Fruit fly (Drosophila melanogaster) whole organism, embryonic: ENCODE data around the gene CG7512.

Experiments
- Awh ChIP-seq: fragments of 200-800 bp; sonication (Bioruptor generic); IDR thresholded peaks from 2 replicates; pipeline ENCODE4, ENCODE4 v1.3.6; 2022; ENCODE audit warnings: missing biosample characterization, missing genetic modification characterization
- CG10431 ChIP-seq: fragments of 200-800 bp; sonication (Bioruptor generic); optimal IDR thresholded peaks from 3 replicates; lab custom pipeline; 2018; ENCODE audit warnings: missing biosample characterization, mild to moderate bottlenecking, missing genetic modification characterization
- CG13287 ChIP-seq: fragments of 200-800 bp; sonication (Bioruptor generic); IDR thresholded peaks from 2 replicates; pipeline ENCODE4 v1.3.6; 2022; ENCODE audit warnings: missing biosample characterization, missing genetic modification characterization; ENCODE audit not compliant: partially characterized antibody
- CG15073 ChIP-seq: fragments of 200-800 bp; sonication (Bioruptor generic); optimal IDR thresholded peaks from 2 replicates; lab custom pipeline; 2016; ENCODE audit warnings: missing biosample characterization, missing genetic modification characterization
- CG15514 ChIP-seq: fragments of 200-800 bp; sonication (Bioruptor generic); optimal IDR thresholded peaks from 3 replicates; lab custom pipeline; 2017; ENCODE audit warnings: missing biosample characterization, missing genetic modification characterization, mild to moderate bottlenecking, moderate library complexity, missing genetic modification reagents
- CG17568 ChIP-seq: fragments of 200-800 bp; sonication (Bioruptor generic); optimal IDR thresholded peaks from 2 replicates; lab custom pipeline; 2018; ENCODE audit warnings: missing biosample characterization, mild to moderate bottlenecking, missing genetic modification characterization, moderate library complexity
- CG17829 ChIP-seq: fragments of 200-800 bp; optimal IDR thresholded peaks from 2 replicates; lab custom pipeline; 2019; ENCODE audit warnings: missing biosample characterization, mild to moderate bottlenecking, missing genetic modification characterization, moderate library complexity
- CG18011 ChIP-seq: fragments of 200-800 bp; sonication (Bioruptor generic); optimal IDR thresholded peaks from 2 replicates; lab custom pipeline; 2017; ENCODE audit warnings: missing biosample characterization, missing genetic modification characterization, mild to moderate bottlenecking, moderate library complexity, missing genotype
- CG4730 ChIP-seq: fragments of 200-800 bp; sonication (Bioruptor generic); IDR thresholded peaks from 2 replicates; pipeline ENCODE4 v1.3.6; 2022; ENCODE audit warnings: missing biosample characterization, missing genetic modification characterization
- CG6175 ChIP-seq: fragments of 200-800 bp; sonication (Bioruptor generic); IDR thresholded peaks from 3 replicates; pipeline ENCODE4 v1.3.6; 2022; ENCODE audit warnings: missing biosample characterization, missing genetic modification characterization
- CG6683 ChIP-seq: fragments of 200-800 bp; sonication (Bioruptor generic); optimal IDR thresholded peaks from 2 replicates; lab custom pipeline; 2017; ENCODE audit warnings: missing biosample characterization, mild to moderate bottlenecking, missing genetic modification characterization, missing genetic modification reagents
- CG7372 ChIP-seq: fragments of 200-800 bp; sonication (Bioruptor generic); IDR thresholded peaks from 2 replicates; pipeline ENCODE4 v1.3.6; 2022; ENCODE audit warnings: missing biosample characterization, missing genetic modification characterization
- CG7556 ChIP-seq: fragments of 200-800 bp; sonication (Bioruptor generic); optimal IDR thresholded peaks from 2 replicates; lab custom pipeline; 2017; ENCODE audit warnings: missing biosample characterization, mild to moderate bottlenecking, missing genetic modification characterization
- CG7745 ChIP-seq: fragments of 200-800 bp; sonication (Bioruptor generic); optimal IDR thresholded peaks from 2 replicates; lab custom pipeline; 2018; ENCODE audit warnings: missing biosample characterization, mild to moderate bottlenecking, missing genetic modification characterization, moderate library complexity
- CG8290 ChIP-seq, 3 experiments: fragments of 200-800 bp; sonication (Bioruptor generic); optimal IDR thresholded peaks; 2 replicates each; lab custom pipeline; 2016 to 2019; ENCODE audit warnings: missing biosample characterization in 3 of 3, missing genetic modification characterization in 3 of 3, mild to moderate bottlenecking in 2 of 3, moderate library complexity in 1 of 3
- Eip74EF ChIP-seq, 2 experiments: fragments of 200-800 bp in 1 of 2; fragments of >200 bp in 1 of 2; sonication (Bioruptor generic) in 1 of 2; optimal IDR thresholded peaks; 2 replicates each; lab custom pipeline; 2017 to 2019; ENCODE audit warnings: missing biosample characterization in 2 of 2, missing genetic modification characterization in 2 of 2, mild to moderate bottlenecking in 1 of 2, moderate library complexity in 1 of 2
- HHEX ChIP-seq: fragments of 200-800 bp; sonication (Bioruptor generic); optimal IDR thresholded peaks from 3 replicates; lab custom pipeline; 2017; ENCODE audit warnings: missing biosample characterization, mild to moderate bottlenecking, missing genetic modification characterization, missing genetic modification reagents
- Max ChIP-seq: fragments of 200-800 bp; sonication (Bioruptor generic); optimal IDR thresholded peaks from 2 replicates; lab custom pipeline; 2016; ENCODE audit warnings: missing biosample characterization, mild to moderate bottlenecking, missing genetic modification characterization
- Med ChIP-seq: fragments of 200-800 bp; sonication (Bioruptor generic); peaks from one replicate; lab custom pipeline; 2016; ENCODE audit warnings: missing biosample characterization, missing genetic modification characterization, mild to moderate bottlenecking, inconsistent platforms, moderate library complexity
- Pdp1 ChIP-seq, 2 experiments: fragments of 200-800 bp; sonication (Bioruptor generic); optimal IDR thresholded peaks; 3 replicates each; lab custom pipeline; 2016; ENCODE audit warnings: missing biosample characterization in 2 of 2, missing genetic modification characterization in 2 of 2, mild to moderate bottlenecking in 1 of 2, moderate library complexity in 1 of 2
- Sox100B ChIP-seq: fragments of 200-800 bp; sonication (Bioruptor generic); optimal IDR thresholded peaks from 3 replicates; lab custom pipeline; 2018; ENCODE audit warnings: missing biosample characterization, mild to moderate bottlenecking, missing genetic modification characterization
- Vsx1 ChIP-seq: fragments of 200-800 bp; sonication (Bioruptor generic); optimal IDR thresholded peaks from 2 replicates; lab custom pipeline; 2017; ENCODE audit warnings: missing biosample characterization, mild to moderate bottlenecking, missing genetic modification characterization, missing genetic modification reagents
- Xbp1 ChIP-seq: fragments of 200-800 bp; sonication (Bioruptor generic); optimal IDR thresholded peaks from 3 replicates; lab custom pipeline; 2016; ENCODE audit warnings: missing biosample characterization, mild to moderate bottlenecking, missing genetic modification characterization
- YL-1 ChIP-seq: fragments of 200-800 bp; sonication (Bioruptor generic); optimal IDR thresholded peaks from 3 replicates; lab custom pipeline; 2017; ENCODE audit warnings: missing biosample characterization, mild to moderate bottlenecking, missing genetic modification characterization
- abd-A ChIP-seq: fragments of 200-800 bp; sonication (Bioruptor generic); optimal IDR thresholded peaks from 3 replicates; lab custom pipeline; 2019; ENCODE audit warnings: missing biosample characterization, mild to moderate bottlenecking, missing genetic modification characterization, moderate library complexity
- ara ChIP-seq: fragments of 200-800 bp; sonication (Bioruptor generic); IDR thresholded peaks from 2 replicates; pipeline ENCODE4 v1.3.6; 2022; ENCODE audit warnings: missing biosample characterization, missing genetic modification characterization
- chinmo ChIP-seq: fragments of 200-800 bp; sonication (Bioruptor generic); IDR thresholded peaks from 4 replicates; pipeline ENCODE4 v1.3.6; 2022; ENCODE audit warnings: missing biosample characterization, missing genetic modification characterization; ENCODE audit not compliant: partially characterized antibody
- emc ChIP-seq: fragments of 200-800 bp; sonication (Bioruptor generic); optimal IDR thresholded peaks from 2 replicates; lab custom pipeline; 2016; ENCODE audit warnings: missing biosample characterization, missing genetic modification characterization
- gem ChIP-seq: fragments of 200-800 bp; sonication (Bioruptor generic); optimal IDR thresholded peaks from 2 replicates; lab custom pipeline; 2019; ENCODE audit warnings: missing biosample characterization, mild to moderate bottlenecking, missing genetic modification characterization, moderate library complexity
- gfzf ChIP-seq: fragments of 200-800 bp; sonication (Bioruptor generic); optimal IDR thresholded peaks from 2 replicates; lab custom pipeline; 2016; ENCODE audit warnings: missing biosample characterization, mild to moderate bottlenecking, missing genetic modification characterization, moderate library complexity
- her ChIP-seq: fragments of 200-800 bp; sonication (Bioruptor generic); optimal IDR thresholded peaks from 2 replicates; lab custom pipeline; 2016; ENCODE audit warnings: missing biosample characterization, missing genetic modification characterization
- kay ChIP-seq: fragments of 200-800 bp; sonication (Bioruptor generic); optimal IDR thresholded peaks from 2 replicates; lab custom pipeline; 2016; ENCODE audit warnings: missing biosample characterization, missing genetic modification characterization
- kni ChIP-seq: fragments of 200-800 bp; sonication (Bioruptor generic); optimal IDR thresholded peaks from 3 replicates; lab custom pipeline; 2017; ENCODE audit warnings: mild to moderate bottlenecking, missing biosample characterization, missing genetic modification reagents, missing genetic modification characterization
- nerfin-2 ChIP-seq: fragments of 200-800 bp; sonication (Bioruptor generic); IDR thresholded peaks from 2 replicates; pipeline ENCODE4 v1.3.6; 2022; ENCODE audit warnings: missing biosample characterization, missing genetic modification characterization; ENCODE audit not compliant: partially characterized antibody
- nom ChIP-seq: fragments of 200-800 bp; sonication (Bioruptor generic); optimal IDR thresholded peaks from 2 replicates; lab custom pipeline; 2017; ENCODE audit warnings: missing biosample characterization, missing genetic modification characterization, mild to moderate bottlenecking, moderate library complexity, missing genetic modification reagents
- oc ChIP-seq: fragments of 200-800 bp; sonication (Bioruptor generic); optimal IDR thresholded peaks from 2 replicates; lab custom pipeline; 2018; ENCODE audit warnings: missing biosample characterization, mild to moderate bottlenecking, missing genetic modification characterization, moderate library complexity
- pfk ChIP-seq: fragments of 200-800 bp; sonication (Bioruptor generic); optimal IDR thresholded peaks from 2 replicates; lab custom pipeline; 2018; ENCODE audit warnings: missing biosample characterization, mild to moderate bottlenecking, missing genetic modification characterization, moderate library complexity
- sens ChIP-seq: fragments of 200-800 bp; sonication (Bioruptor generic); peaks from one replicate; lab custom pipeline; 2016; ENCODE audit warnings: missing biosample characterization, missing genetic modification characterization
- sima ChIP-seq: fragments of 200-800 bp; sonication (Bioruptor generic); optimal IDR thresholded peaks from 2 replicates; lab custom pipeline; 2016; ENCODE audit warnings: missing biosample characterization, missing genetic modification characterization
- sna ChIP-seq: fragments of 200-800 bp; sonication (Bioruptor generic); IDR thresholded peaks from 2 replicates; pipeline ENCODE4 v1.3.6; 2022; ENCODE audit warnings: missing biosample characterization, missing genetic modification characterization; ENCODE audit not compliant: partially characterized antibody
- sob ChIP-seq: fragments of 200-800 bp; sonication (Bioruptor generic); IDR thresholded peaks from 2 replicates; pipeline ENCODE4 v1.3.6; 2022; ENCODE audit warnings: missing biosample characterization, missing genetic modification characterization
- stwl ChIP-seq: fragments of 200-800 bp; sonication (Bioruptor generic); optimal IDR thresholded peaks from 3 replicates; lab custom pipeline; 2018; ENCODE audit warnings: missing biosample characterization, mild to moderate bottlenecking, missing genetic modification characterization, moderate library complexity
- vvl ChIP-seq: fragments of 200-800 bp; sonication (Bioruptor generic); IDR thresholded peaks from 2 replicates; pipeline ENCODE4 v1.3.6; 2022; ENCODE audit warnings: missing biosample characterization, missing genetic modification characterization
- wek ChIP-seq: fragments of 200-800 bp; sonication (Bioruptor generic); optimal IDR thresholded peaks from 3 replicates; lab custom pipeline; 2018; ENCODE audit warnings: missing biosample characterization, mild to moderate bottlenecking, missing genetic modification characterization, moderate library complexity

CG7512 gene

dm6 chr3L:11539511-11540329, 26.2 kb downstream of the CG7512 start:
- TF ChIP-seq chinmo (GFP tag; lab: Robert Waterston, UW) (0 out of 4 replicates have a peak, but pooled peaks have one; percentile 6), CG13287 (GFP tag; lab: Robert Waterston, UW) (peak; percentile 46; the same call in 1 of the 2 replicates), CG18011 (GFP tag; lab: Kevin White, UChicago) (no peak), oc (tag; lab: Kevin White, UChicago) (peak; percentile 90), stwl (tag; lab: Kevin White, UChicago) (peak; percentile 98), Xbp1 (GFP tag; lab: Kevin White, UChicago) (no peak), abd-A (tag; lab: Kevin White, UChicago) (peak; percentile 57), sens (peak; percentile 55), Pdp1 (GFP tag; optimal IDR thresholded peaks at IDR 0.05; lab: Kevin White, UChicago) (peak in 1 of 2 experiments; percentile 72), gfzf (GFP tag; lab: Kevin White, UChicago) (peak; percentile 7), vvl (GFP tag; lab: Robert Waterston, UW) (peak; percentile 37; the same call in 1 of the 2 replicates), Med (peak; percentile 37), sna (GFP tag; lab: Robert Waterston, UW) (0 out of 2 replicates have a peak, but pooled peaks have one; percentile 25), emc (GFP tag; lab: Kevin White, UChicago) (no peak), CG8290 (GFP tag; optimal IDR thresholded peaks at IDR 0.05; lab: Kevin White, UChicago) (peak; percentile 15), CG8290 (tag; optimal IDR thresholded peaks at IDR 0.05; lab: Kevin White, UChicago) (no peak), Awh (GFP tag; lab: Robert Waterston, UW) (peak; percentile 58; the same call in 1 of the 2 replicates), kni (GFP tag; lab: Kevin White, UChicago) (no peak), nerfin-2 (GFP tag; lab: Robert Waterston, UW) (peak; percentile 22; the same call in 1 of the 2 replicates)

dm6 chr3L:11540330-11540702, 26.8 kb downstream of the CG7512 start:
- TF ChIP-seq sob (0 out of 2 replicates have a peak, but pooled peaks have one; percentile 37), her (no peak), Awh (GFP tag; lab: Robert Waterston, UW) (0 out of 2 replicates have a peak, but pooled peaks have one; percentile 10), pfk (GFP tag; lab: Kevin White, UChicago) (no peak), Sox100B (GFP tag; lab: Kevin White, UChicago) (peak; percentile 49), ara (0 out of 2 replicates have a peak, but pooled peaks have one; percentile 38), Eip74EF (GFP tag; optimal IDR thresholded peaks at IDR 0.05; lab: Kevin White, UChicago) (peak in 1 of 2 experiments; percentile 90), kay (peak; percentile 38), wek (GFP tag; lab: Kevin White, UChicago) (peak; percentile 78), Pdp1 (GFP tag; optimal IDR thresholded peaks at IDR 0.05; lab: Kevin White, UChicago) (peak in 1 of 2 experiments; percentile 10), CG7745 (tag; lab: Kevin White, UChicago) (peak; percentile 21), CG15514 (GFP tag; lab: Kevin White, UChicago) (peak; percentile 54), CG6175 (GFP tag; lab: Robert Waterston, UW) (peak; percentile 9; the same call in 1 of the 3 replicates), CG17568 (GFP tag; lab: Kevin White, UChicago) (peak; percentile 75), gem (peak; percentile 39), Vsx1 (GFP tag; lab: Kevin White, UChicago) (peak; percentile 80), YL-1 (GFP tag; lab: Kevin White, UChicago) (no peak), CG7372 (GFP tag; lab: Robert Waterston, UW) (no peak), sima (GFP tag; lab: Kevin White, UChicago) (no peak), CG6683 (GFP tag; lab: Kevin White, UChicago) (peak; percentile 22), CG17829 (tag; lab: Kevin White, UChicago) (peak; percentile 25), CG15073 (GFP tag; lab: Kevin White, UChicago) (no peak), CG7556 (peak; percentile 11), CG4730 (GFP tag; lab: Robert Waterston, UW) (0 out of 2 replicates have a peak, but pooled peaks have one; percentile 13), Max (GFP tag; lab: Kevin White, UChicago) (peak; percentile 26), nom (GFP tag; lab: Kevin White, UChicago) (no peak), HHEX (GFP tag; lab: Kevin White, UChicago) (peak; percentile 68), CG10431 (GFP tag; lab: Kevin White, UChicago) (peak; percentile 23)
